Fruit fly (Drosophila melanogaster): ENCODE data around the gene CG18823.
A peak's percentile ranks its signal among the peaks of the same experiment; 100 is the strongest.

CG18823 gene

DNA sequence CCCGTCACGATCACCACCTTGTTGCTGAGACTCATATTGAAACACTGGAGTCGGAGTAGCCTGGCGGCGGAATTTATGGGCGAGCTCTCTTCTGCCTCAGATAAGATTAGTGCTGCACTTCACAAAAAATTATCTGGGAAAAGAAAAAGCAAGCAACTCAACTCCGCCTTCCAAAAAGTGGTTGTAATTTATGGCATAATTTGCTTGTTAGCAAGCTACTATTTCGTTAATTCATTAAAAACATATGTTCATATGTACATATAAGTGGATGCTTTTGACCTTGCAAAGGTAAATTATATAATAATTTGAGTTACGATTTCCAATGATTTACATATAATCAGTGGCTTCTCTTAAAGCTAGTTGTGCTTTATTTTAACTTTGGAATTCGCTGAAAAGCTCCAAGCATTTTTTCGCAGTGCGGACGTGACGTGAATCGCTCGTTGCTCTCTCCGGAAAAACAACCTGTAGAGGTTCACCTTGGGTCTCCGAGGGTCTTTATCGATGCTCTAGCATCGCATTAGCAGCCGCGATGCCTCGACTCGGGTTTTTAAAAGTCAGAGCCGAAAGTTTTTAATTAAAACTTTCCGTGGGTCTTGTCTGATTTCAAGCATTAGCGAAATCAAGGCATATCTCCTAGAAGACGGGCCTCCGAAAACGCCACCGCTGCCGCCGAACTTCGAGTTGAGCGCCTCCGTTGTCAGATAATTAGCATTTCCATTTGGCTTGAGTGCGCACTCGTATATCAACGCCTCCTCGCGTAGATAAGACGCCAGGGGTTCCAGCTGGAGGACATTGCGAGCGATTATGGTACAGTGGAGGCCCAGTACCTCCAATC lies 42.7 kb upstream of the CG18823 start, which contains the start of gene CG3699 (continued):
- TF ChIP-seq Pdp1 (GFP tag; optimal IDR thresholded peaks at IDR 0.05) (peak; percentile 20 to 76), tgo (GFP tag; IDR thresholded peaks at IDR 0.05) (0 out of 3 replicates have a peak, but pooled peaks have one; percentile 21), Dp (GFP tag; optimal IDR thresholded peaks at IDR 0.05) (no peak), gfzf (GFP tag; optimal IDR thresholded peaks at IDR 0.05) (no peak), schlank (tag; optimal IDR thresholded peaks at IDR 0.05) (no peak), CG32532 (GFP tag; IDR thresholded peaks at IDR 0.05) (peak; percentile 42; the same call in 1 of the 2 replicates), exex (tag; optimal IDR thresholded peaks at IDR 0.05) (peak; percentile 73), ewg (GFP tag; optimal IDR thresholded peaks at IDR 0.05) (no peak), BtbVII (GFP tag; optimal IDR thresholded peaks at IDR 0.05) (peak; percentile 56), unpg (GFP tag; optimal IDR thresholded peaks at IDR 0.05) (peak; percentile 44), unc-4 (GFP tag; IDR thresholded peaks at IDR 0.05; ENCODE audit: partially characterized antibody) (no peak), CG8944 (GFP tag; optimal IDR thresholded peaks at IDR 0.05) (no peak), CG9437 (GFP tag; optimal IDR thresholded peaks at IDR 0.05) (peak; percentile 35), Mad (GFP tag; optimal IDR thresholded peaks at IDR 0.05) (peak; percentile 24), fd102C (GFP tag; optimal IDR thresholded peaks at IDR 0.05) (no peak), PHDP (tag; optimal IDR thresholded peaks at IDR 0.05) (peak; percentile 50), CG4854 (GFP tag; optimal IDR thresholded peaks at IDR 0.05) (peak; percentile 2), Xbp1 (GFP tag; optimal IDR thresholded peaks at IDR 0.05) (peak; percentile 39), Oli (tag; optimal IDR thresholded peaks at IDR 0.05) (peak; percentile 55), CrebB (tag; optimal IDR thresholded peaks at IDR 0.05) (peak; percentile 25), CG16863 (GFP tag; optimal IDR thresholded peaks at IDR 0.05) (no peak), p53 (GFP tag; optimal IDR thresholded peaks at IDR 0.05) (no peak), CG11504 (tag; optimal IDR thresholded peaks at IDR 0.05) (peak; percentile 66), row (GFP tag; IDR thresholded peaks at IDR 0.05) (peak; percentile 78), Hsf (GFP tag; optimal IDR thresholded peaks at IDR 0.05) (peak; percentile 30), Nf-YC (tag; optimal IDR thresholded peaks at IDR 0.05) (peak; percentile 22), Mrtf (GFP tag; IDR thresholded peaks at IDR 0.05) (no peak), Atf6 (GFP tag; IDR thresholded peaks at IDR 0.05) (peak; percentile 52; the same call in 1 of the 2 replicates), Hr39 (optimal IDR thresholded peaks at IDR 0.05) (no peak), Hr51 (GFP tag; optimal IDR thresholded peaks at IDR 0.05) (peak in 1 of 2 experiments; percentile 57), wdn (GFP tag; IDR thresholded peaks at IDR 0.05) (no peak), ind (GFP tag; optimal IDR thresholded peaks at IDR 0.05) (peak; percentile 34), hbn (GFP tag; IDR thresholded peaks at IDR 0.05; ENCODE audit: partially characterized antibody) (no peak), CG8290 (GFP tag; optimal IDR thresholded peaks at IDR 0.05) (no peak), CG8290 (tag; optimal IDR thresholded peaks at IDR 0.05) (no peak), CG8388 (GFP tag; optimal IDR thresholded peaks at IDR 0.05) (no peak), prd (optimal IDR thresholded peaks at IDR 0.05) (no peak), prd (GFP tag; IDR thresholded peaks at IDR 0.05) (0 out of 3 replicates have a peak, but pooled peaks have one; percentile 33), CG31365 (tag; optimal IDR thresholded peaks at IDR 0.05) (no peak), grau (tag; optimal IDR thresholded peaks at IDR 0.05) (peak; percentile 67), chn (GFP tag; optimal IDR thresholded peaks at IDR 0.05) (no peak), pros (GFP tag; optimal IDR thresholded peaks at IDR 0.05) (no peak), CG8359 (GFP tag; optimal IDR thresholded peaks at IDR 0.05; ENCODE audit: borderline replicate concordance) (no peak), CG2120 (GFP tag; optimal IDR thresholded peaks at IDR 0.05) (peak; percentile 75), pho (GFP tag; optimal IDR thresholded peaks at IDR 0.05) (peak; percentile 37), Usf (GFP tag; optimal IDR thresholded peaks at IDR 0.05) (no peak), CoRest (tag; optimal IDR thresholded peaks at IDR 0.05) (peak; percentile 69), Dek (tag; optimal IDR thresholded peaks at IDR 0.05) (peak; percentile 7), trem (tag; optimal IDR thresholded peaks at IDR 0.05) (no peak)
